Worm (Caenorhabditis elegans) whole organism, young adult: ENCODE data around the gene aly-2.
A peak's percentile ranks its signal among the peaks of the same experiment; 100 is the strongest.

Experiments used
- B0035.1 ChIP-seq: sonication (generic microtip); optimal IDR thresholded peaks from 2 replicates; lab custom pipeline; 2016; ENCODE audit warnings: missing genetic modification characterization, mild to moderate bottlenecking, missing compliant biosample characterization, missing genotype, missing genetic modification reagents
- D2030.7 ChIP-seq: fragments of 200-800 bp; sonication (Bioruptor generic); IDR thresholded peaks from 2 replicates; pipeline ENCODE4 v1.3.6; 2022; ENCODE audit warnings: missing genetic modification reagents, missing genetic modification characterization, missing compliant biosample characterization
- F39B2.1 ChIP-seq: fragments of 200-800 bp; sonication (Bioruptor generic); IDR thresholded peaks from 2 replicates; pipeline ENCODE4 v1.3.6; 2022; ENCODE audit warnings: missing genetic modification reagents, missing genetic modification characterization, missing compliant biosample characterization
- F49E8.2 ChIP-seq: sonication (generic microtip); optimal IDR thresholded peaks from 3 replicates; lab custom pipeline; 2017; ENCODE audit warnings: missing genetic modification characterization, mild to moderate bottlenecking, missing compliant biosample characterization, antibody characterized with exemption, moderate library complexity; ENCODE audit not compliant: insufficient read depth
- F55B11.4 ChIP-seq: sonication (generic microtip); optimal IDR thresholded peaks from 2 replicates; lab custom pipeline; 2016; ENCODE audit warnings: missing compliant biosample characterization, missing genetic modification characterization, borderline replicate concordance; ENCODE audit not compliant: insufficient read depth
- K12H6.12 ChIP-seq: fragments of 200-800 bp; sonication (Bioruptor generic); optimal IDR thresholded peaks from 2 replicates; lab custom pipeline; 2018; ENCODE audit warnings: mild to moderate bottlenecking, missing genetic modification characterization, missing compliant biosample characterization
- T07F8.4 ChIP-seq: sonication (generic microtip); optimal IDR thresholded peaks from 2 replicates; lab custom pipeline; 2016; ENCODE audit warnings: mild to moderate bottlenecking, missing genetic modification characterization, moderate library complexity, missing compliant biosample characterization
- Y53G8AR.9 ChIP-seq: fragments of 200-800 bp; sonication (Bioruptor generic); conservative IDR thresholded peaks from 2 replicates; pipeline ENCODE4 v1.3.6; 2022; ENCODE audit warnings: missing genetic modification reagents, missing genetic modification characterization, missing compliant biosample characterization
- Y56A3A.18 ChIP-seq: fragments of 200-800 bp; sonication (Bioruptor generic); IDR thresholded peaks from 2 replicates; pipeline ENCODE4 v1.3.6; 2022; ENCODE audit warnings: missing genetic modification reagents, missing genetic modification characterization, missing compliant biosample characterization
- atf-7 ChIP-seq: sonication (generic microtip); optimal IDR thresholded peaks from 2 replicates; lab custom pipeline; 2017; ENCODE audit warnings: mild to moderate bottlenecking, missing genetic modification characterization, missing compliant biosample characterization
- attf-6 ChIP-seq: fragments of 200-800 bp; sonication (Bioruptor generic); IDR thresholded peaks from 2 replicates; pipeline ENCODE4 v1.3.6; 2022; ENCODE audit warnings: missing genetic modification reagents, missing genetic modification characterization, missing compliant biosample characterization
- bed-2 ChIP-seq: fragments of 200-800 bp; sonication (Bioruptor generic); IDR thresholded peaks from 2 replicates; pipeline ENCODE4 v1.3.6; 2022; ENCODE audit warnings: missing genetic modification reagents, missing genetic modification characterization, missing compliant biosample characterization
- ceh-27 ChIP-seq: fragments of 200-800 bp; sonication (Bioruptor generic); optimal IDR thresholded peaks from 2 replicates; lab custom pipeline; 2018; ENCODE audit warnings: mild to moderate bottlenecking, missing genetic modification characterization, moderate library complexity, missing compliant biosample characterization
- ceh-40 ChIP-seq: fragments of 200-800 bp; sonication (Bioruptor generic); IDR thresholded peaks from 2 replicates; pipeline ENCODE4 v1.3.6; 2022; ENCODE audit warnings: missing genetic modification characterization, missing compliant biosample characterization
- ceh-58 ChIP-seq: fragments of 200-800 bp; sonication (Bioruptor generic); IDR thresholded peaks from 2 replicates; pipeline ENCODE4 v1.3.6; 2022; ENCODE audit warnings: missing genetic modification characterization, missing compliant biosample characterization
- ceh-79 ChIP-seq: sonication (generic microtip); optimal IDR thresholded peaks from 2 replicates; lab custom pipeline; 2017; ENCODE audit warnings: mild to moderate bottlenecking, missing genetic modification characterization, missing compliant biosample characterization
- dox-1 ChIP-seq: fragments of 200-800 bp; sonication (Bioruptor generic); IDR thresholded peaks from 2 replicates; pipeline ENCODE4 v1.3.6; 2022; ENCODE audit warnings: missing genetic modification reagents, missing genetic modification characterization, missing compliant biosample characterization
- dpff-1 ChIP-seq: sonication (generic microtip); optimal IDR thresholded peaks from 2 replicates; lab custom pipeline; 2017; ENCODE audit warnings: mild to moderate bottlenecking, missing genetic modification characterization, missing compliant biosample characterization
- dpl-1 ChIP-seq: fragments of 150-350 bp; optimal IDR thresholded peaks from 2 replicates; lab custom pipeline; 2014; ENCODE audit warnings: missing biosample characterization, missing genetic modification reagents, missing genetic modification characterization
- egrh-3 ChIP-seq: fragments of 200-800 bp; sonication (Bioruptor generic); IDR thresholded peaks from 2 replicates; pipeline ENCODE4 v1.3.6; 2022; ENCODE audit warnings: missing genetic modification reagents, missing genetic modification characterization, missing compliant biosample characterization
- hmg-1.2 ChIP-seq: fragments of 200-800 bp; sonication (Bioruptor generic); IDR thresholded peaks from 2 replicates; pipeline ENCODE4 v1.3.6; 2022; ENCODE audit warnings: missing genetic modification reagents, missing genetic modification characterization, missing compliant biosample characterization
- lin-26 ChIP-seq: fragments of 200-800 bp; sonication (Bioruptor generic); IDR thresholded peaks from 2 replicates; pipeline ENCODE4 v1.3.6; 2022; ENCODE audit warnings: missing genetic modification reagents, missing genetic modification characterization, missing compliant biosample characterization
- lin-35 ChIP-seq, 3 experiments: fragments of 150-350 bp in 2 of 3; sonication (generic microtip) in 1 of 3; optimal IDR thresholded peaks; 2 replicates each; lab custom pipeline; 2014 to 2018; ENCODE audit warnings: missing biosample characterization in 3 of 3, missing genetic modification characterization in 3 of 3, missing genetic modification reagents in 3 of 3
- lsl-1 ChIP-seq: fragments of 200-800 bp; sonication (Bioruptor generic); optimal IDR thresholded peaks from 2 replicates; lab custom pipeline; 2018; ENCODE audit warnings: mild to moderate bottlenecking, missing genetic modification characterization, moderate library complexity, missing compliant biosample characterization
- madf-6 ChIP-seq: fragments of 200-800 bp; sonication (Bioruptor generic); IDR thresholded peaks from 2 replicates; pipeline ENCODE4 v1.3.6; 2022; ENCODE audit warnings: missing genetic modification reagents, missing genetic modification characterization, missing compliant biosample characterization
- nfya-1 ChIP-seq: sonication (generic microtip); optimal IDR thresholded peaks from 2 replicates; lab custom pipeline; 2017; ENCODE audit warnings: antibody characterized with exemption, missing compliant biosample characterization, missing genetic modification characterization, borderline replicate concordance; ENCODE audit not compliant: insufficient read depth
- nfya-2 ChIP-seq: fragments of 200-800 bp; sonication (Bioruptor generic); IDR thresholded peaks from 2 replicates; pipeline ENCODE4 v1.3.6; 2022; ENCODE audit warnings: missing genetic modification reagents, missing genetic modification characterization, missing compliant biosample characterization
- nhr-120 ChIP-seq: fragments of 200-800 bp; sonication (Bioruptor generic); IDR thresholded peaks from 2 replicates; pipeline ENCODE4 v1.3.6; 2022; ENCODE audit warnings: missing genetic modification characterization, missing compliant biosample characterization
- nhr-90 ChIP-seq: sonication (generic microtip); optimal IDR thresholded peaks from 2 replicates; lab custom pipeline; 2016; ENCODE audit warnings: missing genotype, mild to moderate bottlenecking, missing genetic modification characterization, missing compliant biosample characterization
- pha-4 ChIP-seq: fragments of 150-350 bp; sonication (generic microtip); optimal IDR thresholded peaks from 2 replicates; lab custom pipeline; 2014; ENCODE audit warnings: missing biosample characterization, missing genetic modification reagents, missing genetic modification characterization
- sea-2 ChIP-seq: fragments of 200-800 bp; sonication (Bioruptor generic); IDR thresholded peaks from 2 replicates; pipeline ENCODE4 v1.3.6; 2022; ENCODE audit warnings: missing genetic modification characterization, missing compliant biosample characterization
- snpc-1.1 ChIP-seq: sonication (generic microtip); optimal IDR thresholded peaks from 2 replicates; lab custom pipeline; 2017; ENCODE audit warnings: missing genetic modification characterization, mild to moderate bottlenecking, missing compliant biosample characterization, antibody characterized with exemption, moderate library complexity, missing genotype, missing genetic modification reagents; ENCODE audit not compliant: insufficient read depth
- snpc-1.3 ChIP-seq: sonication (generic microtip); optimal IDR thresholded peaks from 2 replicates; lab custom pipeline; 2017; ENCODE audit warnings: missing genetic modification characterization, mild to moderate bottlenecking, missing compliant biosample characterization, antibody characterized with exemption, moderate library complexity, missing genotype, missing genetic modification reagents; ENCODE audit not compliant: insufficient read depth
- snpc-3.4 ChIP-seq: sonication (generic microtip); optimal IDR thresholded peaks from 2 replicates; lab custom pipeline; 2017; ENCODE audit warnings: missing genetic modification characterization, mild to moderate bottlenecking, missing compliant biosample characterization, antibody characterized with exemption, moderate library complexity, missing genotype, missing genetic modification reagents
- snpc-4 ChIP-seq, 5 experiments: fragments of 150-350 bp in 1 of 5; sonication (generic microtip) in 4 of 5; optimal IDR thresholded peaks; 2 replicates each; lab custom pipeline; 2014 to 2018; ENCODE audit warnings: missing genetic modification characterization in 5 of 5, missing biosample characterization in 3 of 5, antibody characterized with exemption in 2 of 5, mild to moderate bottlenecking in 2 of 5, missing compliant biosample characterization in 2 of 5, missing genotype in 2 of 5, moderate library complexity in 2 of 5, missing genetic modification reagents in 1 of 5
- tbp1 ChIP-seq: fragments of 200-800 bp; sonication (Bioruptor generic); optimal IDR thresholded peaks from 2 replicates; lab custom pipeline; 2018; ENCODE audit warnings: mild to moderate bottlenecking, missing genetic modification characterization, missing compliant biosample characterization
- unc-130 ChIP-seq: sonication (generic microtip); optimal IDR thresholded peaks from 2 replicates; lab custom pipeline; 2016; ENCODE audit warnings: missing genetic modification reagents, missing genetic modification characterization, missing compliant biosample characterization

aly-2 gene

ce11 chrIV:9135377-9135776 lies 11.9 kb upstream of the aly-2 start, which contains the start of gene delm-1:
Gene delm-1 (minus strand): TSS chrIV:9135477.
- TF ChIP-seq dpff-1 (tag; lab: Kevin White, UChicago): no peak
- TF ChIP-seq nhr-120 (GFP tag; lab: Robert Waterston, UW): no peak
- TF ChIP-seq dpl-1: no peak
- no peak for TF ChIP-seq snpc-1.3 (tag; lab: Kevin White, UChicago)
- no peak for TF ChIP-seq ceh-40 (GFP tag; lab: Robert Waterston, UW)
- TF ChIP-seq madf-6 (GFP tag; lab: Robert Waterston, UW): no peak
- TF ChIP-seq egrh-3: no peak
- TF ChIP-seq ceh-58: no peak
- TF ChIP-seq Y56A3A.18 (GFP tag; lab: Robert Waterston, UW): no peak
- TF ChIP-seq nhr-90 (tag; lab: Kevin White, UChicago): no peak
- no peak for TF ChIP-seq hmg-1.2
- TF ChIP-seq T07F8.4: no peak
- no peak for TF ChIP-seq nfya-1 (tag; lab: Kevin White, UChicago)
- TF ChIP-seq snpc-3.4 (tag; lab: Kevin White, UChicago): no peak
- TF ChIP-seq pha-4 (tag; lab: Kevin White, UChicago): no peak
- TF ChIP-seq ceh-79 (tag; lab: Kevin White, UChicago): no peak
- TF ChIP-seq F49E8.2: no peak
- no peak for TF ChIP-seq bed-2 (GFP tag; lab: Robert Waterston, UW)
- no peak for TF ChIP-seq unc-130
- TF ChIP-seq, all 124 proteins: peak for 0

- TF ChIP-seq lin-26: no peak
- TF ChIP-seq snpc-1.1: peak; percentile 92
- TF ChIP-seq lsl-1: peak; percentile 45
- TF ChIP-seq snpc-3.4 (tag; lab: Kevin White, UChicago): peak; percentile 78
- TF ChIP-seq hmg-1.2: peak; percentile 56
- peak; percentile 43; the same call in 1 of the 2 replicates for TF ChIP-seq D2030.7 (GFP tag; lab: Robert Waterston, UW)
- peak; percentile 8 for TF ChIP-seq F49E8.2
- TF ChIP-seq snpc-1.3 (tag; lab: Kevin White, UChicago): peak; percentile 34
- TF ChIP-seq nfya-2 (GFP tag; lab: Robert Waterston, UW): no peak
- no peak for TF ChIP-seq Y53G8AR.9 (GFP tag; lab: Robert Waterston, UW)
- TF ChIP-seq madf-6 (GFP tag; lab: Robert Waterston, UW): peak; percentile 67
- peak; percentile 93 for TF ChIP-seq attf-6 (GFP tag; lab: Robert Waterston, UW)
- peak; percentile 73 for TF ChIP-seq tbp1
- TF ChIP-seq sea-2: no peak
- peak; percentile 82 for TF ChIP-seq snpc-4 (GFP tag; optimal IDR thresholded peaks at IDR 0.05; lab: Kevin White, UChicago)
- TF ChIP-seq snpc-4 (tag; optimal IDR thresholded peaks at IDR 0.05; lab: Kevin White, UChicago): peak; percentile 86 to 97 (median 94)
Measured at ce11 chrIV:9140172-9140805, 7.0 kb upstream of the aly-2 start.

ce11 chrIV:9144405-9144804 lies 2.9 kb upstream of the aly-2 start, which contains the start of gene flp-1:
Gene flp-1 (plus strand): TSS chrIV:9144705.
- TF ChIP-seq F49E8.2: no peak
- no peak for TF ChIP-seq snpc-4 (GFP tag; optimal IDR thresholded peaks at IDR 0.05; lab: Kevin White, UChicago)
- no peak for TF ChIP-seq snpc-4 (tag; optimal IDR thresholded peaks at IDR 0.05; lab: Kevin White, UChicago)
- TF ChIP-seq F39B2.1 (GFP tag; lab: Robert Waterston, UW): no peak
- TF ChIP-seq ceh-27 (GFP tag; lab: Kevin White, UChicago): no peak
- TF ChIP-seq atf-7 (tag; lab: Kevin White, UChicago): no peak
- TF ChIP-seq K12H6.12 (tag; lab: Kevin White, UChicago): no peak
- TF ChIP-seq dox-1 (GFP tag; lab: Robert Waterston, UW): no peak
- no peak for TF ChIP-seq F55B11.4 (tag; lab: Kevin White, UChicago)
- no peak for TF ChIP-seq B0035.1 (tag; lab: Kevin White, UChicago)
- TF ChIP-seq unc-130: no peak
- TF ChIP-seq lin-35 (GFP tag; optimal IDR thresholded peaks at IDR 0.05; lab: Kevin White, UChicago): no peak
